Fruit fly (Drosophila melanogaster) whole organism, embryonic: ENCODE data around the gene pes.
A peak's percentile ranks its signal among the peaks of the same experiment; 100 is the strongest.

Experiments
- Asciz ChIP-seq: fragments of 200-800 bp; sonication (Bioruptor generic); optimal IDR thresholded peaks from 2 replicates; lab custom pipeline; 2017; ENCODE audit warnings: missing biosample characterization, mild to moderate bottlenecking, missing genetic modification characterization, missing genetic modification reagents
- Atf3 ChIP-seq: fragments of 200-800 bp; sonication (Bioruptor generic); optimal IDR thresholded peaks from 3 replicates; lab custom pipeline; 2016; ENCODE audit warnings: missing biosample characterization, missing genetic modification characterization
- BEAF-32 ChIP-seq: fragments of 200-800 bp; sonication (Bioruptor generic); optimal IDR thresholded peaks from 3 replicates; lab custom pipeline; 2017; ENCODE audit warnings: missing biosample characterization, missing genetic modification characterization, mild to moderate bottlenecking, moderate library complexity, missing genetic modification reagents
- Bdp1 ChIP-seq: fragments of 200-800 bp; sonication (Bioruptor generic); optimal IDR thresholded peaks from 3 replicates; lab custom pipeline; 2016; ENCODE audit warnings: missing biosample characterization, missing genetic modification characterization
- CG10543 ChIP-seq: fragments of 200-800 bp; sonication (Bioruptor generic); optimal IDR thresholded peaks from 3 replicates; lab custom pipeline; 2017; ENCODE audit warnings: missing biosample characterization, mild to moderate bottlenecking, missing genetic modification characterization, moderate library complexity
- CG11695 ChIP-seq: fragments of 200-800 bp; sonication (Bioruptor generic); IDR thresholded peaks from 3 replicates; pipeline ENCODE4 v1.3.6; 2022; ENCODE audit warnings: missing biosample characterization, missing genetic modification characterization
- CG12071 ChIP-seq: fragments of 200-800 bp; sonication (Bioruptor generic); optimal IDR thresholded peaks from 3 replicates; lab custom pipeline; 2018; ENCODE audit warnings: missing biosample characterization, mild to moderate bottlenecking, missing genetic modification characterization
- CG12104 ChIP-seq: fragments of 200-800 bp; sonication (Bioruptor generic); optimal IDR thresholded peaks from 3 replicates; lab custom pipeline; 2016; ENCODE audit warnings: missing biosample characterization, missing genetic modification characterization
- CG15073 ChIP-seq: fragments of 200-800 bp; sonication (Bioruptor generic); optimal IDR thresholded peaks from 2 replicates; lab custom pipeline; 2016; ENCODE audit warnings: missing biosample characterization, missing genetic modification characterization
- CG17359 ChIP-seq: fragments of 200-800 bp; sonication (Bioruptor generic); optimal IDR thresholded peaks from 3 replicates; lab custom pipeline; 2018; ENCODE audit warnings: missing biosample characterization, mild to moderate bottlenecking, missing genetic modification characterization, moderate library complexity
- CG2712 ChIP-seq: fragments of 200-800 bp; optimal IDR thresholded peaks from 3 replicates; lab custom pipeline; 2019; ENCODE audit warnings: missing biosample characterization, mild to moderate bottlenecking, missing genetic modification characterization, moderate library complexity
- CG6254 ChIP-seq: fragments of 200-800 bp; sonication (Bioruptor generic); optimal IDR thresholded peaks from 3 replicates; lab custom pipeline; 2017; ENCODE audit warnings: mild to moderate bottlenecking, missing biosample characterization, missing genetic modification reagents, missing genetic modification characterization
- CG6683 ChIP-seq: fragments of 200-800 bp; sonication (Bioruptor generic); optimal IDR thresholded peaks from 2 replicates; lab custom pipeline; 2017; ENCODE audit warnings: missing biosample characterization, mild to moderate bottlenecking, missing genetic modification characterization, missing genetic modification reagents
- CG7839 ChIP-seq: fragments of 200-800 bp; sonication (Bioruptor generic); optimal IDR thresholded peaks from 3 replicates; lab custom pipeline; 2018; ENCODE audit warnings: missing biosample characterization, mild to moderate bottlenecking, missing genetic modification characterization, moderate library complexity
- CG8924 ChIP-seq: fragments of 200-800 bp; optimal IDR thresholded peaks from 3 replicates; lab custom pipeline; 2019; ENCODE audit warnings: missing biosample characterization, mild to moderate bottlenecking, missing genetic modification characterization, moderate library complexity
- Hr78 ChIP-seq, 2 experiments: fragments of 200-800 bp in 1 of 2; fragments of >200 bp in 1 of 2; sonication (Bioruptor generic) in 1 of 2; optimal IDR thresholded peaks; 2 replicates each; lab custom pipeline; 2017 to 2019; ENCODE audit warnings: missing biosample characterization in 2 of 2, missing genetic modification characterization in 2 of 2, mild to moderate bottlenecking in 1 of 2, moderate library complexity in 1 of 2
- Kr ChIP-seq: fragments of 200-800 bp; sonication (Bioruptor generic); optimal IDR thresholded peaks from 2 replicates; lab custom pipeline; 2017; ENCODE audit warnings: missing biosample characterization, mild to moderate bottlenecking, missing genetic modification characterization
- MBD-R2 ChIP-seq: fragments of 200-800 bp; sonication (Bioruptor generic); IDR thresholded peaks from 2 replicates; pipeline ENCODE4 v1.3.6; 2022; ENCODE audit warnings: missing biosample characterization, missing genetic modification characterization
- Max ChIP-seq: fragments of 200-800 bp; sonication (Bioruptor generic); optimal IDR thresholded peaks from 2 replicates; lab custom pipeline; 2016; ENCODE audit warnings: missing biosample characterization, mild to moderate bottlenecking, missing genetic modification characterization
- Med ChIP-seq: fragments of 200-800 bp; sonication (Bioruptor generic); peaks from one replicate; lab custom pipeline; 2016; ENCODE audit warnings: missing biosample characterization, missing genetic modification characterization, mild to moderate bottlenecking, inconsistent platforms, moderate library complexity
- Mrtf ChIP-seq: fragments of 200-800 bp; sonication (Bioruptor generic); IDR thresholded peaks from 3 replicates; pipeline ENCODE4 v1.3.6; 2022; ENCODE audit warnings: missing biosample characterization, missing genetic modification characterization
- NfI ChIP-seq: fragments of 200-800 bp; sonication (Bioruptor generic); optimal IDR thresholded peaks from 3 replicates; lab custom pipeline; 2018; ENCODE audit warnings: missing biosample characterization, mild to moderate bottlenecking, missing genetic modification characterization, moderate library complexity
- Six4 ChIP-seq: fragments of 200-800 bp; sonication (Bioruptor generic); optimal IDR thresholded peaks from 2 replicates; lab custom pipeline; 2016; ENCODE audit warnings: missing biosample characterization, missing genetic modification characterization
- amos ChIP-seq: fragments of 200-800 bp; sonication (Bioruptor generic); IDR thresholded peaks from 2 replicates; pipeline ENCODE4 v1.3.6; 2022; ENCODE audit warnings: missing biosample characterization, missing genetic modification characterization; ENCODE audit not compliant: partially characterized antibody
- ash1 ChIP-seq: fragments of 200-800 bp; sonication (Bioruptor generic); optimal IDR thresholded peaks from 2 replicates; lab custom pipeline; 2018; ENCODE audit warnings: missing biosample characterization, mild to moderate bottlenecking, missing genetic modification characterization
- ato ChIP-seq: fragments of 200-800 bp; sonication (Bioruptor generic); IDR thresholded peaks from 2 replicates; pipeline ENCODE4 v1.3.6; 2022; ENCODE audit warnings: missing biosample characterization, missing genetic modification characterization; ENCODE audit not compliant: partially characterized antibody
- btn ChIP-seq: fragments of 200-800 bp; sonication (Bioruptor generic); optimal IDR thresholded peaks from 2 replicates; lab custom pipeline; 2016; ENCODE audit warnings: missing biosample characterization, missing genetic modification characterization
- cad ChIP-seq: fragments of >200 bp; optimal IDR thresholded peaks from 2 replicates; lab custom pipeline; 2017; ENCODE audit warnings: missing biosample characterization, missing genetic modification characterization
- ci ChIP-seq: fragments of 200-800 bp; sonication (Bioruptor generic); IDR thresholded peaks from 3 replicates; pipeline ENCODE4 v1.3.6; 2022; ENCODE audit warnings: missing biosample characterization, missing genetic modification characterization
- crc ChIP-seq: fragments of 200-800 bp; sonication (Bioruptor generic); optimal IDR thresholded peaks from 2 replicates; lab custom pipeline; 2016; ENCODE audit warnings: missing biosample characterization, missing genetic modification characterization
- da ChIP-seq: fragments of 200-800 bp; sonication (Bioruptor generic); optimal IDR thresholded peaks from 2 replicates; lab custom pipeline; 2016; ENCODE audit warnings: missing biosample characterization, missing genetic modification characterization
- fd96Cb ChIP-seq: fragments of 200-800 bp; sonication (Bioruptor generic); optimal IDR thresholded peaks from 2 replicates; lab custom pipeline; 2018; ENCODE audit warnings: missing biosample characterization, mild to moderate bottlenecking, missing genetic modification characterization, moderate library complexity
- ftz-f1 ChIP-seq: fragments of 200-800 bp; sonication (Bioruptor generic); optimal IDR thresholded peaks from 2 replicates; lab custom pipeline; 2016; ENCODE audit warnings: missing biosample characterization, missing genetic modification characterization
- hb ChIP-seq: fragments of 200-800 bp; sonication (Bioruptor generic); IDR thresholded peaks from 3 replicates; pipeline ENCODE4 v1.3.6; 2022; ENCODE audit warnings: missing biosample characterization, missing genetic modification characterization; ENCODE audit not compliant: partially characterized antibody
- her ChIP-seq: fragments of 200-800 bp; sonication (Bioruptor generic); optimal IDR thresholded peaks from 2 replicates; lab custom pipeline; 2016; ENCODE audit warnings: missing biosample characterization, missing genetic modification characterization
- hkb ChIP-seq, 2 experiments: fragments of 200-800 bp in 1 of 2; fragments of >200 bp in 1 of 2; sonication (Bioruptor generic) in 1 of 2; IDR thresholded peaks in 1 of 2; optimal IDR thresholded peaks in 1 of 2; 2 replicates each; pipeline versions ENCODE4 v1.3.6 to Lab custom; 2017 to 2022; ENCODE audit warnings: missing biosample characterization in 1 of 2, missing genetic modification characterization in 1 of 2
- jigr1 ChIP-seq: fragments of 200-800 bp; sonication (Bioruptor generic); IDR thresholded peaks from 3 replicates; pipeline ENCODE4 v1.3.6; 2022; ENCODE audit warnings: missing biosample characterization, missing genetic modification characterization
- ken ChIP-seq: fragments of 200-800 bp; sonication (Bioruptor generic); IDR thresholded peaks from 3 replicates; pipeline ENCODE4 v1.3.6; 2022; ENCODE audit warnings: missing biosample characterization, missing genetic modification characterization
- klu ChIP-seq: fragments of 200-800 bp; sonication (Bioruptor generic); IDR thresholded peaks from 2 replicates; pipeline ENCODE4 v1.3.6; 2022; ENCODE audit warnings: missing biosample characterization, missing genetic modification characterization
- kni ChIP-seq: fragments of 200-800 bp; sonication (Bioruptor generic); optimal IDR thresholded peaks from 3 replicates; lab custom pipeline; 2017; ENCODE audit warnings: mild to moderate bottlenecking, missing biosample characterization, missing genetic modification reagents, missing genetic modification characterization
- mirr ChIP-seq: fragments of 200-800 bp; sonication (Bioruptor generic); optimal IDR thresholded peaks from 3 replicates; lab custom pipeline; 2018; ENCODE audit warnings: missing biosample characterization, mild to moderate bottlenecking, missing genetic modification characterization
- org-1 ChIP-seq: fragments of 200-800 bp; sonication (Bioruptor generic); optimal IDR thresholded peaks from 2 replicates; lab custom pipeline; 2017; ENCODE audit warnings: missing biosample characterization, missing genetic modification characterization
- sc ChIP-seq, 3 experiments: fragments of >200 bp in 2 of 3; fragments of 200-800 bp in 1 of 3; sonication (Bioruptor generic) in 1 of 3; optimal IDR thresholded peaks; 2 replicates in 2 of 3; 3 replicates in 1 of 3; lab custom pipeline; 2017; ENCODE audit warnings: mild to moderate bottlenecking in 1 of 3, missing biosample characterization in 1 of 3, missing genetic modification characterization in 1 of 3, missing genetic modification reagents in 1 of 3
- sd ChIP-seq: fragments of 200-800 bp; sonication (Bioruptor generic); optimal IDR thresholded peaks from 3 replicates; lab custom pipeline; 2018; ENCODE audit warnings: missing biosample characterization, mild to moderate bottlenecking, missing genetic modification characterization, moderate library complexity
- sens-2 ChIP-seq: fragments of 200-800 bp; sonication (Bioruptor generic); IDR thresholded peaks from 2 replicates; pipeline ENCODE4 v1.3.6; 2022; ENCODE audit warnings: missing biosample characterization, missing genetic modification characterization
- vnd ChIP-seq: fragments of 200-800 bp; sonication (Bioruptor generic); IDR thresholded peaks from 3 replicates; pipeline ENCODE4 v1.3.6; 2022; ENCODE audit warnings: missing biosample characterization, missing genetic modification characterization; ENCODE audit not compliant: partially characterized antibody
- zen ChIP-seq: fragments of 200-800 bp; sonication (Bioruptor generic); optimal IDR thresholded peaks from 3 replicates; lab custom pipeline; 2018; ENCODE audit warnings: missing biosample characterization, mild to moderate bottlenecking, missing genetic modification characterization, moderate library complexity

Gene pes

DNA sequence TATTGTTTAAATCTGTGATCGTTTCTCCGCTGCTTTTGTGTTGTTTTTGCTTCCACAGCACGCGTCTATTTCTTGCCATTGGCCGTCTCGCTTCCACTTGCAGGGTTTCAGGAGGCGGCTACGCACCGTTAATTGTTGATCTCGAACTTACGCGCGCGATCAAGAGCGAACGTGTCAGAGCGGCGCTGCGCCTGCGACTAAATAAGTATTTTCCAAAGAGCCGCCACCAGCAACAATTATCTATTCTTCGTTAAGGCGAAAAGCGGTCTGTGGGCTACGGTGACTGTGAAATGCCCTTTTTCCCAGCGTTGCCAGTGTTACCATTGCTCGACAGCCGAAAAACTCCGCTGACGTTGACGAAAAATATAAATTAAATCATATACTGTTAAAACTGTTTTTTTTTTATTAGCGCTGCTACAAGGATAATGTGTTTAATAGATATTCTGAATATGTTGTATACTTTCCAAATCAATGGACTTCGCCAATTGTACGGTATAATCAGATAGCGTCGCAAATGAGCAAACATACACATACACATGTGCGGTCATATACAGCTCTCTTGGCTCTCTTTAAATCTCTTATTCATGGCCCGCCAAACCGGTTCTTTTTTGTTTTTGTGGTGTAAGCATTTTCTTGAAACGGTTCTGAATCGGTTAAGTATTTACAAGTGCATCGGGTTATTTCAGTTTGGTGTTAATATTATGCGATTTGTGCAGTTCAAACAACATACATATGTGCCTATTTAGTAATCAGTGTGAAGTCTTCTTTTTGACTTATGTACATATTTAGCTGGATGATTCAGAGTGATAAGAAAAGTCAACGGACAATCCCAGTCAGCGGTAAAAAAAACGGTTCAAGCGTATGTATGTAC is at the start of gene pes (continued):
- TF ChIP-seq amos (GFP tag; lab: Robert Waterston, UW) (no peak; the same call in 1 of the 2 replicates), ftz-f1 (GFP tag; lab: Kevin White, UChicago) (peak; percentile 85), CG6254 (peak; percentile 86), mirr (peak; percentile 70), NfI (peak; percentile 91), her (GFP tag; lab: Kevin White, UChicago) (peak; percentile 72), CG15073 (GFP tag; lab: Kevin White, UChicago) (no peak), org-1 (GFP tag; lab: Kevin White, UChicago) (peak; percentile 86), fd96Cb (tag; lab: Kevin White, UChicago) (peak; percentile 89), CG7839 (tag; lab: Kevin White, UChicago) (peak; percentile 96), Med (GFP tag; lab: Kevin White, UChicago) (peak; percentile 97), CG10543 (GFP tag; lab: Kevin White, UChicago) (peak; percentile 88), CG12104 (GFP tag; lab: Kevin White, UChicago) (peak; percentile 85), CG11695 (GFP tag; lab: Robert Waterston, UW) (peak; percentile 91), Bdp1 (GFP tag; lab: Kevin White, UChicago) (no peak), hkb (optimal IDR thresholded peaks at IDR 0.05; lab: Kevin White, UChicago) (peak; percentile 39), hkb (GFP tag; IDR thresholded peaks at IDR 0.05; lab: Robert Waterston, UW) (peak; percentile 96), ken (GFP tag; lab: Robert Waterston, UW) (peak; percentile 51; the same call in 1 of the 3 replicates), kni (GFP tag; lab: Kevin White, UChicago) (peak; percentile 94), ash1 (no peak), btn (GFP tag; lab: Kevin White, UChicago) (peak; percentile 59), zen (tag; lab: Kevin White, UChicago) (peak; percentile 91), Max (GFP tag; lab: Kevin White, UChicago) (peak; percentile 95), Hr78 (GFP tag; optimal IDR thresholded peaks at IDR 0.05; lab: Kevin White, UChicago) (peak in 1 of 2 experiments; percentile 82), Six4 (GFP tag; lab: Kevin White, UChicago) (peak; percentile 90), da (GFP tag; lab: Kevin White, UChicago) (peak; percentile 62), CG8924 (tag; lab: Kevin White, UChicago) (peak; percentile 44), CG12071 (GFP tag; lab: Kevin White, UChicago) (peak; percentile 72), sd (peak; percentile 78), sc (optimal IDR thresholded peaks at IDR 0.05; lab: Kevin White, UChicago) (no peak), sc (GFP tag; optimal IDR thresholded peaks at IDR 0.05; lab: Kevin White, UChicago) (no peak), Mrtf (GFP tag; lab: Robert Waterston, UW) (no peak), CG17359 (tag; lab: Kevin White, UChicago) (peak; percentile 88), klu (no peak), sens-2 (GFP tag; lab: Robert Waterston, UW) (peak; percentile 63), ato (no peak), crc (GFP tag; lab: Kevin White, UChicago) (peak; percentile 84), hb (GFP tag; lab: Robert Waterston, UW) (no peak), Asciz (peak; percentile 60), vnd (GFP tag; lab: Robert Waterston, UW) (no peak), Atf3 (peak; percentile 60), BEAF-32 (GFP tag; lab: Kevin White, UChicago) (peak; percentile 7), jigr1 (GFP tag; lab: Robert Waterston, UW) (peak; percentile 72; the same call in 1 of the 3 replicates), MBD-R2 (GFP tag; lab: Robert Waterston, UW) (peak; percentile 91), Kr (GFP tag; lab: Kevin White, UChicago) (peak; percentile 34), cad (GFP tag; lab: Kevin White, UChicago) (no peak), CG2712 (tag; lab: Kevin White, UChicago) (peak; percentile 89), ci (GFP tag; lab: Robert Waterston, UW) (peak; percentile 81), CG6683 (GFP tag; lab: Kevin White, UChicago) (peak; percentile 88)
